Worm (Caenorhabditis elegans) whole organism, young adult: ENCODE results near the gene srt-12.

Source experiments
- B0261.1 ChIP-seq: sonication (generic microtip); optimal IDR thresholded peaks from 2 replicates; lab custom pipeline; 2016; ENCODE audit warnings: mild to moderate bottlenecking, missing genetic modification characterization, moderate library complexity, missing compliant biosample characterization
- K11D2.4 ChIP-seq: fragments of 200-800 bp; sonication (Bioruptor generic); IDR thresholded peaks from 2 replicates; pipeline ENCODE4 v1.3.6; 2022; ENCODE audit warnings: missing genetic modification reagents, missing genetic modification characterization, missing compliant biosample characterization
- Y53F4B.3 ChIP-seq: fragments of 200-800 bp; sonication (Bioruptor generic); IDR thresholded peaks from 2 replicates; pipeline ENCODE4 v1.3.6; 2022; ENCODE audit warnings: missing genetic modification reagents, missing genetic modification characterization, missing compliant biosample characterization
- Y67H2A.10 ChIP-seq: fragments of 200-800 bp; sonication (Bioruptor generic); conservative IDR thresholded peaks from 2 replicates; pipeline ENCODE4 v1.3.6; 2022; ENCODE audit warnings: missing genetic modification reagents, missing genetic modification characterization, missing compliant biosample characterization
- attf-3 ChIP-seq: fragments of 200-800 bp; sonication (Bioruptor generic); conservative IDR thresholded peaks from 2 replicates; pipeline ENCODE4 v1.3.6; 2022; ENCODE audit warnings: missing genetic modification reagents, missing genetic modification characterization, missing compliant biosample characterization
- ceh-100 ChIP-seq: fragments of 200-800 bp; sonication (Bioruptor generic); IDR thresholded peaks from 2 replicates; pipeline ENCODE4 v1.3.6; 2022; ENCODE audit warnings: missing genetic modification reagents, missing genetic modification characterization, missing compliant biosample characterization
- die-1 ChIP-seq: sonication (generic microtip); optimal IDR thresholded peaks from 2 replicates; lab custom pipeline; 2016; ENCODE audit warnings: missing genotype, mild to moderate bottlenecking, missing genetic modification characterization, missing compliant biosample characterization
- dpl-1 ChIP-seq: fragments of 150-350 bp; optimal IDR thresholded peaks from 2 replicates; lab custom pipeline; 2014; ENCODE audit warnings: missing biosample characterization, missing genetic modification reagents, missing genetic modification characterization
- efl-1 ChIP-seq: fragments of 150-350 bp; optimal IDR thresholded peaks from 2 replicates; lab custom pipeline; 2014; ENCODE audit warnings: missing biosample characterization, missing genetic modification reagents, missing genetic modification characterization
- egl-18 ChIP-seq: fragments of 200-800 bp; sonication (Bioruptor generic); IDR thresholded peaks from 2 replicates; pipeline ENCODE4 v1.3.6; 2022; ENCODE audit warnings: missing genetic modification reagents, missing genetic modification characterization, missing compliant biosample characterization
- ets-4 ChIP-seq: fragments of 200-800 bp; sonication (Bioruptor generic); optimal IDR thresholded peaks from 2 replicates; lab custom pipeline; 2018; ENCODE audit warnings: mild to moderate bottlenecking, missing genetic modification characterization, missing compliant biosample characterization
- hlh-12 ChIP-seq: sonication (generic microtip); optimal IDR thresholded peaks from 2 replicates; lab custom pipeline; 2016; ENCODE audit warnings: missing genetic modification characterization, missing compliant biosample characterization
- hlh-26 ChIP-seq: fragments of 200-800 bp; sonication (Bioruptor generic); conservative IDR thresholded peaks from 2 replicates; pipeline ENCODE4 v1.3.6; 2022; ENCODE audit warnings: missing genetic modification reagents, missing genetic modification characterization, missing compliant biosample characterization
- hmg-1.2 ChIP-seq: fragments of 200-800 bp; sonication (Bioruptor generic); IDR thresholded peaks from 2 replicates; pipeline ENCODE4 v1.3.6; 2022; ENCODE audit warnings: missing genetic modification reagents, missing genetic modification characterization, missing compliant biosample characterization
- lin-54 ChIP-seq: fragments of 200-800 bp; sonication (Bioruptor generic); optimal IDR thresholded peaks from 2 replicates; lab custom pipeline; 2018; ENCODE audit warnings: mild to moderate bottlenecking, missing genetic modification characterization, missing compliant biosample characterization
- lsl-1 ChIP-seq: fragments of 200-800 bp; sonication (Bioruptor generic); optimal IDR thresholded peaks from 2 replicates; lab custom pipeline; 2018; ENCODE audit warnings: mild to moderate bottlenecking, missing genetic modification characterization, moderate library complexity, missing compliant biosample characterization
- lsy-27 ChIP-seq: sonication (generic microtip); optimal IDR thresholded peaks from 2 replicates; lab custom pipeline; 2017; ENCODE audit warnings: missing genetic modification characterization, mild to moderate bottlenecking, missing compliant biosample characterization, antibody characterized with exemption, missing genotype, borderline replicate concordance; ENCODE audit not compliant: insufficient read depth
- madf-10 ChIP-seq: sonication (generic microtip); optimal IDR thresholded peaks from 2 replicates; lab custom pipeline; 2016; ENCODE audit warnings: mild to moderate bottlenecking, missing genetic modification characterization, missing compliant biosample characterization
- madf-6 ChIP-seq: fragments of 200-800 bp; sonication (Bioruptor generic); IDR thresholded peaks from 2 replicates; pipeline ENCODE4 v1.3.6; 2022; ENCODE audit warnings: missing genetic modification reagents, missing genetic modification characterization, missing compliant biosample characterization
- mel-28 ChIP-seq: sonication (generic microtip); optimal IDR thresholded peaks from 2 replicates; lab custom pipeline; 2016; ENCODE audit warnings: borderline replicate concordance, mild to moderate bottlenecking, missing genetic modification characterization, missing compliant biosample characterization
- mes-4 ChIP-seq: sonication (generic microtip); optimal IDR thresholded peaks from 2 replicates; lab custom pipeline; 2016; ENCODE audit warnings: missing genotype, missing genetic modification characterization, missing compliant biosample characterization
- nfyb-1 ChIP-seq: fragments of 200-800 bp; sonication (Bioruptor generic); IDR thresholded peaks from 2 replicates; pipeline ENCODE4 v1.3.6; 2022; ENCODE audit warnings: missing genetic modification reagents, missing genetic modification characterization, missing compliant biosample characterization
- rec-8 ChIP-seq, 2 experiments: sonication (generic microtip); optimal IDR thresholded peaks; 2 replicates each; lab custom pipeline; 2016; ENCODE audit warnings: mild to moderate bottlenecking in 2 of 2, missing genetic modification characterization in 2 of 2, missing genetic modification reagents in 2 of 2, missing genotype in 2 of 2, missing biosample characterization in 1 of 2, missing compliant biosample characterization in 1 of 2, moderate library complexity in 1 of 2
- snpc-1.1 ChIP-seq: sonication (generic microtip); optimal IDR thresholded peaks from 2 replicates; lab custom pipeline; 2017; ENCODE audit warnings: missing genetic modification characterization, mild to moderate bottlenecking, missing compliant biosample characterization, antibody characterized with exemption, moderate library complexity, missing genotype, missing genetic modification reagents; ENCODE audit not compliant: insufficient read depth
- snpc-4 ChIP-seq, 5 experiments: fragments of 150-350 bp in 1 of 5; sonication (generic microtip) in 4 of 5; optimal IDR thresholded peaks; 2 replicates each; lab custom pipeline; 2014 to 2018; ENCODE audit warnings: missing genetic modification characterization in 5 of 5, missing biosample characterization in 3 of 5, antibody characterized with exemption in 2 of 5, mild to moderate bottlenecking in 2 of 5, missing compliant biosample characterization in 2 of 5, missing genotype in 2 of 5, moderate library complexity in 2 of 5, missing genetic modification reagents in 1 of 5
- tbx-9 ChIP-seq: sonication (generic microtip); optimal IDR thresholded peaks from 2 replicates; lab custom pipeline; 2016; ENCODE audit warnings: borderline replicate concordance, missing genetic modification characterization, inconsistent platforms, missing compliant biosample characterization
- unc-130 ChIP-seq: sonication (generic microtip); optimal IDR thresholded peaks from 2 replicates; lab custom pipeline; 2016; ENCODE audit warnings: missing genetic modification reagents, missing genetic modification characterization, missing compliant biosample characterization
- zfh-2 ChIP-seq: fragments of 200-800 bp; sonication (Bioruptor generic); conservative IDR thresholded peaks from 2 replicates; pipeline ENCODE4 v1.3.6; 2022; ENCODE audit warnings: missing genetic modification reagents, missing genetic modification characterization, missing compliant biosample characterization
- ztf-18 ChIP-seq: sonication (generic microtip); optimal IDR thresholded peaks from 2 replicates; lab custom pipeline; 2016; ENCODE audit warnings: missing genotype, mild to moderate bottlenecking, missing genetic modification characterization, missing compliant biosample characterization
- ztf-22 ChIP-seq: fragments of 200-800 bp; sonication (Bioruptor generic); optimal IDR thresholded peaks from 2 replicates; lab custom pipeline; 2018; ENCODE audit warnings: mild to moderate bottlenecking, missing genetic modification characterization, moderate library complexity, missing compliant biosample characterization
- ztf-25 ChIP-seq: fragments of 200-800 bp; sonication (Bioruptor generic); IDR thresholded peaks from 2 replicates; pipeline ENCODE4 v1.3.6; 2022; ENCODE audit warnings: missing genetic modification reagents, missing genetic modification characterization, missing compliant biosample characterization
- ztf-28 ChIP-seq: fragments of 200-800 bp; sonication (Bioruptor generic); IDR thresholded peaks from 2 replicates; pipeline ENCODE4 v1.3.6; 2022; ENCODE audit warnings: missing genetic modification reagents, missing genetic modification characterization, missing compliant biosample characterization

The srt-12 gene

ce11 chrV:4240292-4240691 is 2.0 kb downstream of the srt-12 start, which contains the start of gene srh-204:
TSS of gene srh-204 (minus strand) at chrV:4240392.
- no peak for TF ChIP-seq unc-130
- no peak for TF ChIP-seq hlh-12
- no peak for TF ChIP-seq ceh-100 (GFP tag; lab: Robert Waterston, UW)
- TF ChIP-seq hlh-26 (GFP tag; lab: Robert Waterston, UW), result no peak
- TF ChIP-seq lin-54, result no peak
- TF ChIP-seq nfyb-1, result no peak
- TF ChIP-seq B0261.1 (tag; lab: Kevin White, UChicago), result no peak
- TF ChIP-seq mes-4 (tag; lab: Kevin White, UChicago), result no peak
- TF ChIP-seq ztf-22 (GFP tag; lab: Kevin White, UChicago), result no peak
- TF ChIP-seq lsl-1 (GFP tag; lab: Kevin White, UChicago), result no peak

- TF ChIP-seq hmg-1.2 (no peak), snpc-1.1 (tag; lab: Kevin White, UChicago) (no peak), madf-10 (tag; lab: Kevin White, UChicago) (no peak), ztf-28 (no peak)
Measured at ce11 chrV:4236118-4236517, 6.2 kb downstream of the srt-12 start, which contains the start of gene nlp-13. TSS of gene nlp-13 (plus strand) at chrV:4236418.

DNA sequence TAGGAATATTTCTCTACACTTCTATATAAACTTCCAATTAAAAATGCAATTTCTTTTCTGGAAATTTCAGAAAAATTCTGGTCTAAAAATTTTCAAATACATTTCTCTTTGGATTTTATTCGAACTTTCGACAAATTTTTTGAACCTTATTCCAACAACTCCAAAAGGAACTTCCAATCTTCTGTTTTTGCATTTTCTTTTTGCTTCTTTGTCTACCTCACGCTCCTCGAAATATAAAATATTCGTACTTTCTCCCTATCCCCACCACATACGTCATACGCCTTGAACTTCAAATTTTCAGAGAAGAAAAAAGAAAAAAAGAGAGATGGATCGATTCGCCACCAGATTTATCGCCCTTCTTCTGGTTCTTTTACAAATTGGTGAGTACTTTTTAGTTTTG is 23.0 kb downstream of the srt-12 start, which contains the start of gene nlp-9:
Gene nlp-9 (plus strand): TSS at position 301 of the 400 bp plus-strand sequence.
- TF ChIP-seq rec-8 (tag; optimal IDR thresholded peaks at IDR 0.05; lab: Kevin White, UChicago) (no peak), lsy-27 (tag; lab: Kevin White, UChicago) (no peak), madf-6 (GFP tag; lab: Robert Waterston, UW) (no peak), egl-18 (GFP tag; lab: Robert Waterston, UW) (no peak), snpc-4 (GFP tag; optimal IDR thresholded peaks at IDR 0.05; lab: Kevin White, UChicago) (no peak), snpc-4 (tag; optimal IDR thresholded peaks at IDR 0.05; lab: Kevin White, UChicago) (no peak), tbx-9 (tag; lab: Kevin White, UChicago) (no peak), attf-3 (GFP tag; lab: Robert Waterston, UW) (no peak), mel-28 (tag; lab: Kevin White, UChicago) (no peak), dpl-1 (no peak), efl-1 (no peak), Y67H2A.10 (GFP tag; lab: Robert Waterston, UW) (no peak), ets-4 (GFP tag; lab: Kevin White, UChicago) (no peak), zfh-2 (GFP tag; lab: Robert Waterston, UW) (no peak), ceh-100 (GFP tag; lab: Robert Waterston, UW) (no peak), ztf-18 (no peak), Y53F4B.3 (GFP tag; lab: Robert Waterston, UW) (no peak), die-1 (tag; lab: Kevin White, UChicago) (no peak)
- TF ChIP-seq, all 124 proteins: peak for 0

- TF ChIP-seq K11D2.4 (GFP tag; lab: Robert Waterston, UW) (0 out of 2 replicates have a peak, but pooled peaks have one; percentile 31), ztf-25 (no peak)
Measured at ce11 chrV:4218268-4218667, 24.1 kb downstream of the srt-12 start.
